Fruit fly (Drosophila melanogaster) whole organism, adult: Measurements from ENCODE around the gene CG13280.

Experiments
- CG12768 ChIP-seq: fragments of 200-800 bp; sonication (Bioruptor generic); optimal IDR thresholded peaks from 2 replicates; lab custom pipeline; 2017; ENCODE audit warnings: missing biosample characterization, missing genetic modification characterization, mild to moderate bottlenecking, moderate library complexity, missing genetic modification reagents
- CG14711 ChIP-seq: fragments of 200-800 bp; sonication (Bioruptor generic); optimal IDR thresholded peaks from 2 replicates; lab custom pipeline; 2018; ENCODE audit warnings: missing biosample characterization, mild to moderate bottlenecking, missing genetic modification characterization, moderate library complexity
- CG1620 ChIP-seq: fragments of 200-800 bp; sonication (Bioruptor generic); optimal IDR thresholded peaks from 2 replicates; lab custom pipeline; 2016; ENCODE audit warnings: missing biosample characterization, missing genetic modification characterization
- CG33017 ChIP-seq: fragments of 200-800 bp; sonication (Bioruptor generic); optimal IDR thresholded peaks from 2 replicates; lab custom pipeline; 2018; ENCODE audit warnings: missing biosample characterization, mild to moderate bottlenecking, missing genetic modification characterization, moderate library complexity
- CG7045 ChIP-seq: fragments of 200-800 bp; sonication (Bioruptor generic); optimal IDR thresholded peaks from 2 replicates; lab custom pipeline; 2017; ENCODE audit warnings: missing biosample characterization, mild to moderate bottlenecking, missing genetic modification characterization
- Crg-1 ChIP-seq: fragments of 200-800 bp; sonication (Bioruptor generic); optimal IDR thresholded peaks from 2 replicates; lab custom pipeline; 2016; ENCODE audit warnings: missing biosample characterization, missing genetic modification characterization
- Hr96 ChIP-seq: fragments of 200-800 bp; sonication (Bioruptor generic); optimal IDR thresholded peaks from 2 replicates; lab custom pipeline; 2016; ENCODE audit warnings: missing biosample characterization, missing genetic modification characterization
- bab1 ChIP-seq: fragments of 200-800 bp; sonication (Bioruptor generic); optimal IDR thresholded peaks from 3 replicates; lab custom pipeline; 2019; ENCODE audit warnings: missing biosample characterization, mild to moderate bottlenecking, missing genetic modification characterization, moderate library complexity
- cnc ChIP-seq, 2 experiments: fragments of >200 bp; optimal IDR thresholded peaks; 2 replicates each; lab custom pipeline; 2017
- kay ChIP-seq: fragments of 200-800 bp; sonication (Bioruptor generic); peaks from one replicate; lab custom pipeline; 2016; ENCODE audit warnings: missing biosample characterization, missing genetic modification characterization, borderline replicate concordance
- ovo ChIP-seq: fragments of 200-800 bp; sonication (Bioruptor generic); optimal IDR thresholded peaks from 2 replicates; lab custom pipeline; 2016; ENCODE audit warnings: missing biosample characterization, missing genetic modification characterization
- pad ChIP-seq: fragments of 200-800 bp; sonication (Bioruptor generic); optimal IDR thresholded peaks from 3 replicates; lab custom pipeline; 2017; ENCODE audit warnings: missing biosample characterization, missing genetic modification characterization, mild to moderate bottlenecking, moderate library complexity, missing genetic modification reagents
- tj ChIP-seq: fragments of 200-800 bp; sonication (Bioruptor generic); optimal IDR thresholded peaks from 3 replicates; lab custom pipeline; 2017; ENCODE audit warnings: missing biosample characterization, mild to moderate bottlenecking, missing genetic modification characterization, moderate library complexity

dm6 chr2L:16789880-16790279, 31.0 kb downstream of the CG13280 start:
- TF ChIP-seq ovo (GFP tag; lab: Kevin White, UChicago): no peak
- no peak for TF ChIP-seq CG12768
- TF ChIP-seq bab1 (GFP tag; lab: Kevin White, UChicago): no peak
- no peak for TF ChIP-seq kay (GFP tag; lab: Kevin White, UChicago)
- TF ChIP-seq CG7045 (GFP tag; lab: Kevin White, UChicago): no peak
- TF ChIP-seq CG33017 (tag; lab: Kevin White, UChicago): no peak
- TF ChIP-seq CG14711 (tag; lab: Kevin White, UChicago): no peak
- no peak for TF ChIP-seq cnc (optimal IDR thresholded peaks at IDR 0.05; lab: Kevin White, UChicago)
- TF ChIP-seq Hr96 (GFP tag; lab: Kevin White, UChicago): no peak
- no peak for TF ChIP-seq CG1620
- TF ChIP-seq pad (GFP tag; lab: Kevin White, UChicago): no peak
- TF ChIP-seq tj: no peak
- no peak for TF ChIP-seq Crg-1 (GFP tag; lab: Kevin White, UChicago)
